Worm (Caenorhabditis elegans) whole organism, L4/young adult: ENCODE results near the gene ceh-91.

ENCODE experiments used
- W03F9.2 ChIP-seq: fragments of 150-350 bp; optimal IDR thresholded peaks from 2 replicates; lab custom pipeline; 2014; ENCODE audit warnings: missing biosample characterization, missing genetic modification characterization
- him-1 ChIP-seq: sonication (generic microtip); optimal IDR thresholded peaks from 2 replicates; lab custom pipeline; 2016; ENCODE audit warnings: missing genotype, missing genetic modification reagents, missing genetic modification characterization, missing compliant biosample characterization

DNA sequence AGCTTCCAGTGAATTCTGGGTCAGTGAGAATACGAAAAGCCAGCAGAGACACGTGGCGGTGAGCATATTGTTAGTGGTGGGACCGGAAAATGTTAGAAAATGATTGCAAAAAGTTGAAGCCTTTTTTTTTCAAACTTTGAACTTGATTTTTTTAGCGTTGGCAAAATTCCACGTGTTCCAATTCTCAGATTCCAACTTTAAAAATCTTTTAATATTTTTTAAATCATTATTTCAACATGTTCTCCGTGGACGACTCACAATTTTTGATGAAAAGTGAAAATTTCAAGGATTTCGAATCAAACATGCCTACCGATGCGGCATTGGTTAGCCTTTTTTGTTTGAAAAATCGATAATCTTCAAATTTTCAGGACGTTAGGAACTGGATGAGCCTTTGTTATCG is 4.2 kb upstream of the ceh-91 start, which contains the start of the genes Y66A7A.9 and Y66A7A.4:
- TF ChIP-seq him-1 (tag; lab: Kevin White, UChicago) (no peak), W03F9.2 (tag; lab: Kevin White, UChicago) (no peak)
